Worm (Caenorhabditis elegans): ENCODE results near the gene twk-49.

- TF ChIP-seq ztf-11 (tag; optimal IDR thresholded peaks at IDR 0.05) (no peak), nhr-25 (tag; optimal IDR thresholded peaks at IDR 0.05) (no peak), ceh-82 (tag; optimal IDR thresholded peaks at IDR 0.05) (no peak), nhr-11 (tag; optimal IDR thresholded peaks at IDR 0.05) (no peak), nhr-12 (tag; optimal IDR thresholded peaks at IDR 0.05) (no peak), nhr-6 (tag; optimal IDR thresholded peaks at IDR 0.05) (no peak), lin-39 (tag; optimal IDR thresholded peaks at IDR 0.05) (no peak), nhr-237 (tag; optimal IDR thresholded peaks at IDR 0.05) (no peak), gmeb-1 (tag; optimal IDR thresholded peaks at IDR 0.05) (no peak), aly-2 (tag; optimal IDR thresholded peaks at IDR 0.05) (no peak)
Measured at ce11 chrII:6523940-6524339, 25.0 kb upstream of the twk-49 start.
